Fruit fly (Drosophila melanogaster): ENCODE data around the gene Art6.

The Art6 gene

DNA sequence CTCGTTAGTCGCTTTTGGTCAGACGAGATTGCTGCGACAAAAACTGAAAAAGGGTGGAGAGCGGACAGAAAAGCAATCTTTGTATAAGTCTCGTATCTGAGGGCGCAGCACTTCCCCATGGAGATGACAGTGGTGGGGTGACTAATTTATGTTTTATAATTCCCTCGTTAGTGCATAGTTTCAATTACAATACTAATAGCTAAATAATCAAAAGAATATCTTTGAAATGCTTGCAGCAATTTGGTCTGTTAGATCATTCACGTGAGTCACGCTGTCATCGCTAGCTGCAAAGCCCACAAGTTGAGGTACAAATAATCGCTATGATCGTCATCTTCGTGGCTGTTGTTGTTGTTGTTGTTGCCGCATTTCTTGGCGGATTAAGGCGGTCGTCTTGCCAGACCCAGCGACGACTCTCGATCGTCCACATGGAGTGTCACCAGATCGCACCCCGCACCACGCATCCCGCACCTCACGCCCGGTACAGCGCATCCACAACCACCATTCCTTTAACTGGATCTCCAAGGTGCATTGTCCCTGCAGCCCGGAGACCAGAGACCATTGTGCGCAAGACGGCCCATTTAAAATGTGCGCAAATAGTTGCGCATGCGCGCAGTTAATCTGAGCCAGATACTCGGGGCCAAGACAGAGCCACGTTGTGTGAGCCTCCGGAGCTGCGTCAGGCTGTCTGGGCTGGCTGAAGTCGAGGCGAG lies 23.7 kb downstream of the Art6 start (continued):
- TF ChIP-seq CG7839 (tag; optimal IDR thresholded peaks at IDR 0.05) (peak; percentile 15), knrl (GFP tag; IDR thresholded peaks at IDR 0.05; ENCODE audit: partially characterized antibody) (peak; percentile 52; the same call in 2 of the 3 replicates), Taf1 (GFP tag; IDR thresholded peaks at IDR 0.05) (no peak), unc-4 (GFP tag; IDR thresholded peaks at IDR 0.05; ENCODE audit: partially characterized antibody) (peak; percentile 44; the same call in 1 of the 2 replicates), pan (optimal IDR thresholded peaks at IDR 0.05) (no peak), pan (GFP tag; optimal IDR thresholded peaks at IDR 0.05 in 1 of 2, IDR thresholded peaks at IDR 0.05 in 1 of 2) (peak in 1 of 2 experiments; percentile 26), trem (tag; optimal IDR thresholded peaks at IDR 0.05) (peak; percentile 22), Rfx (GFP tag; IDR thresholded peaks at IDR 0.05) (peak; percentile 37; the same call in 1 of the 2 replicates), CG13424 (tag; optimal IDR thresholded peaks at IDR 0.05) (peak; percentile 15), CG15601 (tag; optimal IDR thresholded peaks at IDR 0.05) (peak; percentile 7), CG5180 (GFP tag; optimal IDR thresholded peaks at IDR 0.05) (no peak), Hey (tag; optimal IDR thresholded peaks at IDR 0.05) (no peak), fd64A (GFP tag; optimal IDR thresholded peaks at IDR 0.05) (peak; percentile 17), CG11247 (GFP tag; IDR thresholded peaks at IDR 0.05) (no peak), bab2 (GFP tag; optimal IDR thresholded peaks at IDR 0.05) (no peak), CG14441 (GFP tag; IDR thresholded peaks at IDR 0.05) (0 out of 2 replicates have a peak, but pooled peaks have one; percentile 17), CG7357 (GFP tag; IDR thresholded peaks at IDR 0.05) (0 out of 3 replicates have a peak, but pooled peaks have one; percentile 43), CG17359 (tag; optimal IDR thresholded peaks at IDR 0.05) (peak; percentile 42), CG16779 (GFP tag; IDR thresholded peaks at IDR 0.05) (no peak), kah (GFP tag; optimal IDR thresholded peaks at IDR 0.05) (no peak), CG10654 (GFP tag; optimal IDR thresholded peaks at IDR 0.05) (no peak), H15 (GFP tag; IDR thresholded peaks at IDR 0.05) (peak; percentile 17; the same call in 1 of the 3 replicates)

DNA sequence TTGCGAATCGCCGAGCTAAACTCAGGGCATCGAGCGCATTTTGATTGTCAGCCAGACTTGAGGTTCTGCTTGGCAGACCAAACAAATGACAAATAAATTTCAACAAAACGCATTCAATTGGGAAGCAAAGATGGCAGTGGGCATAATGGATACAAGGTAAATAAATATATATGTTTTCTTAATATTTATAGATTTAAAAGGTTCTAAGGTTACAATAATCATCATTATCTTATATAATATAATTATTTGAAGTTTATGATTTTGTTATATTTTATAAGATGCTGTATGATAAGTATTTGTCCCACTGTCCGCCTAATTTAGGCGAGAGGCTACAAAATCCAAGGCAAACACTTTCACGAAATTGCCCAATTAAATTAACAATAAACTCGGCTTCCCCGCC lies 27.6 kb downstream of the Art6 start:
- 0 out of 2 replicates have a peak, but pooled peaks have one; percentile 29 for TF ChIP-seq CG31441 (GFP tag; IDR thresholded peaks at IDR 0.05)
- TF ChIP-seq unpg (GFP tag; optimal IDR thresholded peaks at IDR 0.05), result peak; percentile 5
- TF ChIP-seq tap (tag; optimal IDR thresholded peaks at IDR 0.05), result no peak
- TF ChIP-seq Spps (tag; optimal IDR thresholded peaks at IDR 0.05), result no peak
- TF ChIP-seq gem (tag; optimal IDR thresholded peaks at IDR 0.05), result peak; percentile 15
- no peak for TF ChIP-seq az2 (GFP tag; optimal IDR thresholded peaks at IDR 0.05)
- no peak for TF ChIP-seq kni (GFP tag; optimal IDR thresholded peaks at IDR 0.05)
- TF ChIP-seq CG10979 (tag; optimal IDR thresholded peaks at IDR 0.05), result peak; percentile 8
- TF ChIP-seq CG11504 (tag; optimal IDR thresholded peaks at IDR 0.05), result peak; percentile 3
- no peak for TF ChIP-seq Taf1 (GFP tag; IDR thresholded peaks at IDR 0.05)

DNA sequence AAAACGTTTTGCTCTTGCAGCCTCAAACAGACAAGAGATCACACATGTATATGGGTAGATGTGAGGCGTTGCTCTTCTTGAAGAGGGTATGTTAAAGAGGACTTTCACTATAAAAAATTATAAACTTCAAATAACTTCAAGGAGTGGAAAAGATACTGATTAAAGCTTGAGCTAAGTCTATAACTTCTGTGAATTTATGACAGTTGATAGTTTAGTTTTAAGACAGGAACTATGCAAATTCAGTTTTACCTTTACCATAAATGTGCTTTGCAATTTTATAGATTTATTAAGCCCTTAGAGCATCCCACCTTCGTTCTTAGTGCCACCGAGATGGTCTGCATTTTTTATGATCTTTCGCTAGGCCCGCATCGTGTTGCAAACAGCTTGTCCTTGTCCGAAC lies 29.1 kb downstream of the Art6 start:
- TF ChIP-seq bsh (GFP tag; optimal IDR thresholded peaks at IDR 0.05), result peak in 1 of 2 experiments; percentile 19
- TF ChIP-seq CG12659 (GFP tag; optimal IDR thresholded peaks at IDR 0.05), result no peak
- no peak for TF ChIP-seq Bdp1 (GFP tag; optimal IDR thresholded peaks at IDR 0.05)
- TF ChIP-seq Bteb2 (GFP tag; optimal IDR thresholded peaks at IDR 0.05), result no peak
- TF ChIP-seq CG4282 (GFP tag; optimal IDR thresholded peaks at IDR 0.05), result no peak
- no peak for TF ChIP-seq Optix (GFP tag; IDR thresholded peaks at IDR 0.05)
